Fruit fly (Drosophila melanogaster) Kc167 (cell line): Measurements from ENCODE around the gene Arv1.

ENCODE experiments used
- h ChIP-seq: fragments of >200 bp; optimal IDR thresholded peaks from 3 replicates; lab custom pipeline; 2018; ENCODE audit warnings: missing external identifiers
- psq ChIP-seq: fragments of >200 bp; optimal IDR thresholded peaks from 2 replicates; lab custom pipeline; 2017; ENCODE audit warnings: missing external identifiers
- ttk ChIP-seq: sonication (Bioruptor generic); optimal IDR thresholded peaks from 2 replicates; lab custom pipeline; 2017; ENCODE audit warnings: missing external identifiers

- TF ChIP-seq ttk: no peak
- TF ChIP-seq psq (lab: Kevin White, UChicago): no peak
- no peak for TF ChIP-seq h
Measured at dm6 chr3L:21479636-21480035, 49.5 kb downstream of the Arv1 start.
